Fruit fly (Drosophila melanogaster) whole organism, embryonic: ENCODE results near the gene OS9.

ENCODE experiments used
- Aef1 ChIP-seq: fragments of 200-800 bp; sonication (Bioruptor generic); IDR thresholded peaks from 3 replicates; pipeline ENCODE4 v1.3.6; 2022; ENCODE audit warnings: missing biosample characterization, missing genetic modification characterization
- CG10209 ChIP-seq: fragments of 200-800 bp; sonication (Bioruptor generic); optimal IDR thresholded peaks from 3 replicates; lab custom pipeline; 2017; ENCODE audit warnings: missing biosample characterization, mild to moderate bottlenecking, missing genetic modification characterization, missing genetic modification reagents
- CG10565 ChIP-seq: fragments of 200-800 bp; sonication (Bioruptor generic); optimal IDR thresholded peaks from 3 replicates; lab custom pipeline; 2016; ENCODE audit warnings: missing biosample characterization, mild to moderate bottlenecking, missing genetic modification characterization
- CG11695 ChIP-seq: fragments of 200-800 bp; sonication (Bioruptor generic); IDR thresholded peaks from 3 replicates; pipeline ENCODE4 v1.3.6; 2022; ENCODE audit warnings: missing biosample characterization, missing genetic modification characterization
- CG1233 ChIP-seq: fragments of 200-800 bp; sonication (Bioruptor generic); optimal IDR thresholded peaks from 4 replicates; lab custom pipeline; 2018; ENCODE audit warnings: missing biosample characterization, mild to moderate bottlenecking, missing genetic modification characterization
- CG13296 ChIP-seq: fragments of 200-800 bp; sonication (Bioruptor generic); optimal IDR thresholded peaks from 3 replicates; lab custom pipeline; 2018; ENCODE audit warnings: missing biosample characterization, mild to moderate bottlenecking, missing genetic modification characterization
- CG14014 ChIP-seq: fragments of 200-800 bp; sonication (Bioruptor generic); IDR thresholded peaks from 2 replicates; pipeline ENCODE4 v1.3.6; 2022; ENCODE audit warnings: missing biosample characterization, missing genetic modification characterization
- CG14441 ChIP-seq: fragments of 200-800 bp; sonication (Bioruptor generic); IDR thresholded peaks from 2 replicates; pipeline ENCODE4 v1.3.6; 2022; ENCODE audit warnings: missing biosample characterization, missing genetic modification characterization
- CG14667 ChIP-seq: fragments of 200-800 bp; sonication (Bioruptor generic); IDR thresholded peaks from 2 replicates; pipeline ENCODE4 v1.3.6; 2022; ENCODE audit warnings: missing biosample characterization, missing genetic modification characterization
- CG15011 ChIP-seq: fragments of 200-800 bp; sonication (Bioruptor generic); optimal IDR thresholded peaks from 3 replicates; lab custom pipeline; 2018; ENCODE audit warnings: missing biosample characterization, mild to moderate bottlenecking, missing genetic modification characterization
- CG1603 ChIP-seq: fragments of 200-800 bp; sonication (Bioruptor generic); optimal IDR thresholded peaks from 2 replicates; lab custom pipeline; 2019; ENCODE audit warnings: missing biosample characterization, mild to moderate bottlenecking, missing genetic modification characterization, moderate library complexity
- CG1792 ChIP-seq: fragments of 200-800 bp; sonication (Bioruptor generic); optimal IDR thresholded peaks from 2 replicates; lab custom pipeline; 2016; ENCODE audit warnings: missing biosample characterization, missing genetic modification characterization
- CG18262 ChIP-seq: fragments of 200-800 bp; optimal IDR thresholded peaks from 3 replicates; lab custom pipeline; 2019; ENCODE audit warnings: missing biosample characterization, mild to moderate bottlenecking, missing genetic modification characterization, moderate library complexity
- CG2678 ChIP-seq: fragments of 200-800 bp; sonication (Bioruptor generic); optimal IDR thresholded peaks from 3 replicates; lab custom pipeline; 2019; ENCODE audit warnings: missing biosample characterization, mild to moderate bottlenecking, missing genetic modification characterization, moderate library complexity
- CG3163 ChIP-seq: fragments of 200-800 bp; sonication (Bioruptor generic); optimal IDR thresholded peaks from 3 replicates; lab custom pipeline; 2016; ENCODE audit warnings: missing biosample characterization, missing genetic modification characterization
- CG4404 ChIP-seq: fragments of 200-800 bp; sonication (Bioruptor generic); IDR thresholded peaks from 2 replicates; pipeline ENCODE4 v1.3.6; 2022; ENCODE audit warnings: missing biosample characterization, missing genetic modification characterization
- CG6765 ChIP-seq: fragments of 200-800 bp; sonication (Bioruptor generic); optimal IDR thresholded peaks from 3 replicates; lab custom pipeline; 2017; ENCODE audit warnings: missing biosample characterization, mild to moderate bottlenecking, missing genetic modification characterization
- CG6791 ChIP-seq: fragments of 200-800 bp; sonication (Bioruptor generic); IDR thresholded peaks from 3 replicates; pipeline ENCODE4 v1.3.6; 2022; ENCODE audit warnings: missing biosample characterization, missing genetic modification characterization; ENCODE audit not compliant: partially characterized antibody
- CG7786 ChIP-seq: fragments of 200-800 bp; sonication (Bioruptor generic); optimal IDR thresholded peaks from 2 replicates; lab custom pipeline; 2016; ENCODE audit warnings: missing biosample characterization, missing genetic modification characterization
- CG8089 ChIP-seq: fragments of 200-800 bp; sonication (Bioruptor generic); optimal IDR thresholded peaks from 3 replicates; lab custom pipeline; 2016; ENCODE audit warnings: missing biosample characterization, missing genetic modification characterization
- CG8765 ChIP-seq: fragments of 200-800 bp; sonication (Bioruptor generic); IDR thresholded peaks from 2 replicates; pipeline ENCODE4 v1.3.6; 2022; ENCODE audit warnings: missing biosample characterization, missing genetic modification characterization
- CG9437 ChIP-seq: fragments of 200-800 bp; sonication (Bioruptor generic); optimal IDR thresholded peaks from 2 replicates; lab custom pipeline; 2018; ENCODE audit warnings: missing biosample characterization, mild to moderate bottlenecking, missing genetic modification characterization
- CTCF ChIP-seq: fragments of 200-800 bp; sonication (Bioruptor generic); optimal IDR thresholded peaks from 2 replicates; lab custom pipeline; 2017; ENCODE audit warnings: missing biosample characterization, mild to moderate bottlenecking, missing genetic modification characterization, moderate library complexity
- CkIIα-i1 ChIP-seq: fragments of 200-800 bp; sonication (Bioruptor generic); IDR thresholded peaks from 2 replicates; pipeline ENCODE4 v1.3.6; 2022; ENCODE audit warnings: missing biosample characterization, missing genetic modification characterization
- CoRest ChIP-seq: fragments of 200-800 bp; sonication (Bioruptor generic); optimal IDR thresholded peaks from 3 replicates; lab custom pipeline; 2018; ENCODE audit warnings: missing biosample characterization, mild to moderate bottlenecking, missing genetic modification characterization, moderate library complexity
- Dbx ChIP-seq: fragments of 200-800 bp; sonication (Bioruptor generic); IDR thresholded peaks from 3 replicates; pipeline ENCODE4 v1.3.6; 2022; ENCODE audit warnings: missing biosample characterization, missing genetic modification characterization
- Dip2 ChIP-seq: fragments of 200-800 bp; sonication (Bioruptor generic); IDR thresholded peaks from 2 replicates; pipeline ENCODE4 v1.3.6; 2022; ENCODE audit warnings: missing biosample characterization, missing genetic modification characterization
- Doc2 ChIP-seq: fragments of 200-800 bp; sonication (Bioruptor generic); IDR thresholded peaks from 2 replicates; pipeline ENCODE4 v1.3.6; 2022; ENCODE audit warnings: missing biosample characterization, missing genetic modification characterization
- ERR ChIP-seq: fragments of 200-800 bp; sonication (Bioruptor generic); optimal IDR thresholded peaks from 2 replicates; lab custom pipeline; 2016; ENCODE audit warnings: missing biosample characterization, missing genetic modification characterization
- Ets65A ChIP-seq: fragments of 200-800 bp; sonication (Bioruptor generic); peaks from one replicate; lab custom pipeline; 2016; ENCODE audit warnings: missing biosample characterization, missing genetic modification characterization
- Ets97D ChIP-seq: fragments of 200-800 bp; sonication (Bioruptor generic); optimal IDR thresholded peaks from 3 replicates; lab custom pipeline; 2016; ENCODE audit warnings: missing biosample characterization, missing genetic modification characterization
- Fer1 ChIP-seq: fragments of 200-800 bp; sonication (Bioruptor generic); optimal IDR thresholded peaks from 2 replicates; lab custom pipeline; 2017; ENCODE audit warnings: missing biosample characterization, mild to moderate bottlenecking, missing genetic modification characterization
- H15 ChIP-seq: fragments of 200-800 bp; sonication (Bioruptor generic); IDR thresholded peaks from 3 replicates; pipeline ENCODE4 v1.3.6; 2022; ENCODE audit warnings: missing biosample characterization, missing genetic modification characterization
- HLH54F ChIP-seq: fragments of 200-800 bp; sonication (Bioruptor generic); optimal IDR thresholded peaks from 3 replicates; lab custom pipeline; 2016; ENCODE audit warnings: missing biosample characterization, missing genetic modification characterization
- HmgD ChIP-seq: fragments of 200-800 bp; sonication (Bioruptor generic); optimal IDR thresholded peaks from 3 replicates; lab custom pipeline; 2016; ENCODE audit warnings: missing biosample characterization, missing genetic modification characterization
- MESR4 ChIP-seq: fragments of 200-800 bp; sonication (Bioruptor generic); optimal IDR thresholded peaks from 2 replicates; lab custom pipeline; 2018; ENCODE audit warnings: missing biosample characterization, mild to moderate bottlenecking, missing genetic modification characterization, moderate library complexity
- Scr ChIP-seq: fragments of 200-800 bp; sonication (Bioruptor generic); IDR thresholded peaks from 2 replicates; pipeline ENCODE4 v1.3.6; 2022; ENCODE audit warnings: missing biosample characterization, missing genetic modification characterization; ENCODE audit not compliant: partially characterized antibody
- Sin3A ChIP-seq: fragments of >200 bp; optimal IDR thresholded peaks from 2 replicates; lab custom pipeline; 2018
- chn ChIP-seq: fragments of 200-800 bp; sonication (Bioruptor generic); optimal IDR thresholded peaks from 2 replicates; lab custom pipeline; 2016; ENCODE audit warnings: missing biosample characterization, missing genetic modification characterization
- dm ChIP-seq: fragments of 200-800 bp; sonication (Bioruptor generic); optimal IDR thresholded peaks from 3 replicates; lab custom pipeline; 2016; ENCODE audit warnings: missing biosample characterization, missing genetic modification characterization
- ems ChIP-seq: fragments of 200-800 bp; sonication (Bioruptor generic); optimal IDR thresholded peaks from 3 replicates; lab custom pipeline; 2016; ENCODE audit warnings: missing biosample characterization, missing genetic modification characterization
- hkb ChIP-seq, 2 experiments: fragments of 200-800 bp in 1 of 2; fragments of >200 bp in 1 of 2; sonication (Bioruptor generic) in 1 of 2; IDR thresholded peaks in 1 of 2; optimal IDR thresholded peaks in 1 of 2; 2 replicates each; pipeline versions ENCODE4 v1.3.6 to Lab custom; 2017 to 2022; ENCODE audit warnings: missing biosample characterization in 1 of 2, missing genetic modification characterization in 1 of 2
- klu ChIP-seq: fragments of 200-800 bp; sonication (Bioruptor generic); IDR thresholded peaks from 2 replicates; pipeline ENCODE4 v1.3.6; 2022; ENCODE audit warnings: missing biosample characterization, missing genetic modification characterization
- lola ChIP-seq, 3 experiments: fragments of >200 bp in 2 of 3; fragments of 200-800 bp in 1 of 3; sonication (Bioruptor generic) in 1 of 3; optimal IDR thresholded peaks; 2 replicates each; lab custom pipeline; 2017 to 2019; ENCODE audit warnings: missing biosample characterization in 3 of 3, missing genetic modification characterization in 3 of 3, mild to moderate bottlenecking in 1 of 3, moderate library complexity in 1 of 3
- mld ChIP-seq: fragments of 200-800 bp; sonication (Bioruptor generic); IDR thresholded peaks from 3 replicates; pipeline ENCODE4 v1.3.6; 2022; ENCODE audit warnings: missing biosample characterization, missing genetic modification characterization; ENCODE audit not compliant: partially characterized antibody
- nau ChIP-seq: fragments of 200-800 bp; sonication (Bioruptor generic); optimal IDR thresholded peaks from 3 replicates; lab custom pipeline; 2017; ENCODE audit warnings: missing biosample characterization, mild to moderate bottlenecking, missing genetic modification characterization, missing genetic modification reagents
- nerfin-1 ChIP-seq: fragments of 200-800 bp; sonication (Bioruptor generic); optimal IDR thresholded peaks from 3 replicates; lab custom pipeline; 2019; ENCODE audit warnings: missing biosample characterization, mild to moderate bottlenecking, missing genetic modification characterization, moderate library complexity
- otp ChIP-seq: fragments of 200-800 bp; sonication (Bioruptor generic); IDR thresholded peaks from 3 replicates; pipeline ENCODE4, ENCODE4 v1.3.6; 2022; ENCODE audit warnings: missing biosample characterization, missing genetic modification characterization
- run ChIP-seq: fragments of 200-800 bp; sonication (Bioruptor generic); optimal IDR thresholded peaks from 3 replicates; lab custom pipeline; 2018; ENCODE audit warnings: missing biosample characterization, mild to moderate bottlenecking, missing genetic modification characterization
- sens ChIP-seq: fragments of 200-800 bp; sonication (Bioruptor generic); peaks from one replicate; lab custom pipeline; 2016; ENCODE audit warnings: missing biosample characterization, missing genetic modification characterization
- ssp ChIP-seq: fragments of 200-800 bp; sonication (Bioruptor generic); IDR thresholded peaks from 2 replicates; pipeline ENCODE4 v1.3.6; 2022; ENCODE audit warnings: missing biosample characterization, missing genetic modification characterization
- unpg ChIP-seq: fragments of 200-800 bp; sonication (Bioruptor generic); optimal IDR thresholded peaks from 3 replicates; lab custom pipeline; 2018; ENCODE audit warnings: missing biosample characterization, mild to moderate bottlenecking, missing genetic modification characterization, moderate library complexity

The OS9 gene

DNA sequence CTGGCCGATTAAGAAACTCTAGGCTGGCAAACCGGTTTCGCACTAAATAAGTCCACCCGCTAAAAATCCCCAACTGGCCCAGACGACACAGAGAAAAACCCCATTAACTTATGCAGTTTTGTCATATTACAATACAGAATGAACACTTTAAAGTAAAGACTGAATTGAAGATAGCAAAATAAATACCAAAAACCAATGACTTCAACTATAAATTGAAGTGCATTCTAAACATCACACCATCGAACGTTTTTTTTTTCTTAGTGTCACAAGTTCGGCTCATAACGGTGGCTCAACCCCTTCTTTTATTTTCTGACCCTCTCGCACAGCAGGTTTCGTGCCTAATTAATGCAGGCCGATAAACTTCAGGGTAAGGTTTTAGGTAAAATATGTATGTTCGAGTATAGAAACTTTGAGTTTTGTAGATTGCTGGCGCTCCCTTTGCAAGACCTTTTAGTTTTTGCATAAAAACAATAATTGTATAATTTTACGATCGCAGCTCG is 24.9 kb downstream of the OS9 start (continued):
- no peak for TF ChIP-seq CG6791 (GFP tag; lab: Robert Waterston, UW)
- peak; percentile 97 for TF ChIP-seq klu
- peak; percentile 85 for TF ChIP-seq chn
- peak; percentile 91 for TF ChIP-seq CG14014 (GFP tag; lab: Robert Waterston, UW)
- no peak for TF ChIP-seq Ets97D (GFP tag; lab: Kevin White, UChicago)
- peak; percentile 24 for TF ChIP-seq ERR (GFP tag; lab: Kevin White, UChicago)
- TF ChIP-seq HLH54F: peak; percentile 88
- peak; percentile 88 for TF ChIP-seq CG11695
- TF ChIP-seq CkIIα-i1 (GFP tag; lab: Robert Waterston, UW): no peak
- peak; percentile 4 for TF ChIP-seq run (tag; lab: Kevin White, UChicago)
- peak; percentile 87 for TF ChIP-seq CG10209 (GFP tag; lab: Kevin White, UChicago)
- no peak for TF ChIP-seq CG10565
- TF ChIP-seq CG14441: peak; percentile 93
- TF ChIP-seq CG8765: peak; percentile 76
- TF ChIP-seq unpg: peak; percentile 82
- TF ChIP-seq CoRest (tag; lab: Kevin White, UChicago): peak; percentile 88
- TF ChIP-seq sens (GFP tag; lab: Kevin White, UChicago): peak; percentile 96
- TF ChIP-seq CG8089 (GFP tag; lab: Kevin White, UChicago): peak; percentile 75
- peak; percentile 89 for TF ChIP-seq CG7786 (GFP tag; lab: Kevin White, UChicago)
- TF ChIP-seq Dip2: 0 out of 2 replicates have a peak, but pooled peaks have one; percentile 17
- no peak for TF ChIP-seq CG1792 (GFP tag; lab: Kevin White, UChicago)
- TF ChIP-seq lola (GFP tag; optimal IDR thresholded peaks at IDR 0.05; lab: Kevin White, UChicago): peak in 1 of 3 experiments; percentile 72
- TF ChIP-seq nau (GFP tag; lab: Kevin White, UChicago): peak; percentile 82
- TF ChIP-seq otp (GFP tag; lab: Robert Waterston, UW): peak; percentile 92
- peak; percentile 83 for TF ChIP-seq Fer1
- TF ChIP-seq CG14667 (GFP tag; lab: Robert Waterston, UW): peak; percentile 86
- no peak for TF ChIP-seq mld
- TF ChIP-seq CG1233 (GFP tag; lab: Kevin White, UChicago): peak; percentile 75
- TF ChIP-seq HmgD (GFP tag; lab: Kevin White, UChicago): peak; percentile 68
- peak; percentile 73 for TF ChIP-seq CG4404 (GFP tag; lab: Robert Waterston, UW)
- no peak for TF ChIP-seq hkb (optimal IDR thresholded peaks at IDR 0.05; lab: Kevin White, UChicago)
- peak; percentile 95 for TF ChIP-seq hkb (GFP tag; IDR thresholded peaks at IDR 0.05; lab: Robert Waterston, UW)
- TF ChIP-seq CG15011: peak; percentile 60
- no peak for TF ChIP-seq Ets65A (GFP tag; lab: Kevin White, UChicago)
- no peak for TF ChIP-seq Sin3A (lab: Kevin White, UChicago)
- TF ChIP-seq Aef1 (GFP tag; lab: Robert Waterston, UW): peak; percentile 94
- peak; percentile 50; the same call in 1 of the 2 replicates for TF ChIP-seq Doc2 (GFP tag; lab: Robert Waterston, UW)
- peak; percentile 75 for TF ChIP-seq CG3163 (GFP tag; lab: Kevin White, UChicago)
- peak; percentile 75 for TF ChIP-seq ssp (GFP tag; lab: Robert Waterston, UW)
- peak; percentile 61 for TF ChIP-seq nerfin-1
- peak; percentile 89 for TF ChIP-seq CG2678 (tag; lab: Kevin White, UChicago)
- TF ChIP-seq Dbx (GFP tag; lab: Robert Waterston, UW): peak; percentile 96
- no peak for TF ChIP-seq Scr
- no peak for TF ChIP-seq MESR4 (GFP tag; lab: Kevin White, UChicago)
- peak; percentile 86 for TF ChIP-seq CG1603 (tag; lab: Kevin White, UChicago)
- no peak for TF ChIP-seq CTCF (GFP tag; lab: Kevin White, UChicago)
- peak; percentile 49 for TF ChIP-seq CG6765 (GFP tag; lab: Kevin White, UChicago)
- peak; percentile 89 for TF ChIP-seq H15
- TF ChIP-seq CG13296 (GFP tag; lab: Kevin White, UChicago): peak; percentile 69
- peak; percentile 71 for TF ChIP-seq dm (GFP tag; lab: Kevin White, UChicago)
- TF ChIP-seq CG9437 (GFP tag; lab: Kevin White, UChicago): peak; percentile 70
- peak; percentile 82 for TF ChIP-seq CG18262 (tag; lab: Kevin White, UChicago)
- peak; percentile 56 for TF ChIP-seq ems (GFP tag; lab: Kevin White, UChicago)
